Fruit fly (Drosophila melanogaster) S2 (cell line): Measurements from ENCODE around the gene Vha36-3.

ENCODE experiments used
- CG8478 ChIP-seq: fragments of >200 bp; optimal IDR thresholded peaks from 2 replicates; lab custom pipeline; 2018
- CTCF ChIP-seq, 2 experiments: fragments of >200 bp; optimal IDR thresholded peaks; 2 replicates each; lab custom pipeline; 2018

Gene Vha36-3

dm6 chrX:2589446-2590038 lies 9.2 kb upstream of the Vha36-3 start:
- TF ChIP-seq CG8478 (lab: Kevin White, UChicago) (no peak), CTCF (optimal IDR thresholded peaks at IDR 0.05; lab: Kevin White, UChicago) (no peak)

- peak in 1 of 2 experiments; percentile 11 for TF ChIP-seq CTCF (optimal IDR thresholded peaks at IDR 0.05; lab: Kevin White, UChicago)
- no peak for TF ChIP-seq CG8478 (lab: Kevin White, UChicago)
Measured at dm6 chrX:2588415-2589411, 8.4 kb upstream of the Vha36-3 start, which contains the start of gene egh. Gene egh, plus strand, starts transcription at chrX:2588503.

- TF ChIP-seq CTCF (optimal IDR thresholded peaks at IDR 0.05; lab: Kevin White, UChicago) = peak in 1 of 2 experiments; percentile 19
- no peak for TF ChIP-seq CG8478 (lab: Kevin White, UChicago)
Measured at dm6 chrX:2585716-2586082, 5.3 kb upstream of the Vha36-3 start, which contains the start of gene wds. Gene wds, plus strand, starts transcription at chrX:2585980.

dm6 chrX:2585055-2585715 lies 4.8 kb upstream of the Vha36-3 start, which contains the start of gene CG13760:
Gene CG13760, minus strand, starts transcription at chrX:2585699.
- TF ChIP-seq CTCF (optimal IDR thresholded peaks at IDR 0.05; lab: Kevin White, UChicago) (no peak), CG8478 (lab: Kevin White, UChicago) (no peak)

- TF ChIP-seq CTCF (optimal IDR thresholded peaks at IDR 0.05; lab: Kevin White, UChicago) (no peak), CG8478 (lab: Kevin White, UChicago) (no peak)
Measured at dm6 chrX:2581793-2582503, 1.6 kb upstream of the Vha36-3 start.

dm6 chrX:2553862-2554261 lies 26.5 kb downstream of the Vha36-3 start:
- TF ChIP-seq CG8478 (lab: Kevin White, UChicago) = no peak
- TF ChIP-seq CTCF (optimal IDR thresholded peaks at IDR 0.05; lab: Kevin White, UChicago) = no peak

dm6 chrX:2551906-2552305 lies 28.5 kb downstream of the Vha36-3 start, which contains the start of gene Pdfr:
Gene Pdfr, plus strand, starts transcription at chrX:2552206.
- TF ChIP-seq CG8478 (lab: Kevin White, UChicago) = no peak
- no peak for TF ChIP-seq CTCF (optimal IDR thresholded peaks at IDR 0.05; lab: Kevin White, UChicago)

- TF ChIP-seq CTCF (optimal IDR thresholded peaks at IDR 0.05; lab: Kevin White, UChicago) = no peak
- no peak for TF ChIP-seq CG8478 (lab: Kevin White, UChicago)
Measured at dm6 chrX:2546664-2547487, 33.5 kb downstream of the Vha36-3 start.

dm6 chrX:2546260-2546659 lies 34.1 kb downstream of the Vha36-3 start:
- TF ChIP-seq CG8478 (lab: Kevin White, UChicago) = no peak
- TF ChIP-seq CTCF (optimal IDR thresholded peaks at IDR 0.05; lab: Kevin White, UChicago) = no peak

dm6 chrX:2545328-2545758 lies 35.0 kb downstream of the Vha36-3 start, which contains the start of gene trol:
Gene trol, minus strand, starts transcription at chrX:2545427.
- TF ChIP-seq CG8478 (lab: Kevin White, UChicago) (no peak), CTCF (optimal IDR thresholded peaks at IDR 0.05; lab: Kevin White, UChicago) (no peak)

dm6 chrX:2542500-2542899 lies 37.9 kb downstream of the Vha36-3 start:
- TF ChIP-seq CTCF (optimal IDR thresholded peaks at IDR 0.05; lab: Kevin White, UChicago) = no peak

dm6 chrX:2539495-2539894 lies 40.9 kb downstream of the Vha36-3 start:
- TF ChIP-seq CG8478 (lab: Kevin White, UChicago) = no peak
- TF ChIP-seq CTCF (optimal IDR thresholded peaks at IDR 0.05; lab: Kevin White, UChicago) = no peak

dm6 chrX:2538387-2538786 lies 42.0 kb downstream of the Vha36-3 start:
- TF ChIP-seq CG8478 (lab: Kevin White, UChicago) (no peak), CTCF (optimal IDR thresholded peaks at IDR 0.05; lab: Kevin White, UChicago) (no peak)
